Worm (Caenorhabditis elegans) whole organism, L4 larva: ENCODE measurements around the gene meg-1.

ENCODE experiments used
- ZK337.2 ChIP-seq: fragments of 200-800 bp; sonication (Bioruptor generic); IDR thresholded peaks from 2 replicates; pipeline ENCODE4 v1.3.6; 2022; ENCODE audit warnings: missing genetic modification reagents, missing genetic modification characterization, missing compliant biosample characterization
- duxl-1 ChIP-seq: sonication (generic microtip); optimal IDR thresholded peaks from 2 replicates; lab custom pipeline; 2016; ENCODE audit warnings: mild to moderate bottlenecking, missing genetic modification characterization, moderate library complexity, missing compliant biosample characterization; ENCODE audit not compliant: poor library complexity
- egl-27 ChIP-seq: sonication (generic microtip); optimal IDR thresholded peaks from 3 replicates; lab custom pipeline; 2017; ENCODE audit warnings: missing biosample characterization, missing genetic modification reagents, missing genetic modification characterization
- mdl-1 ChIP-seq, 2 experiments: fragments of 150-350 bp in 1 of 2; sonication (generic microtip) in 1 of 2; optimal IDR thresholded peaks; 2 replicates each; lab custom pipeline; 2014 to 2017; ENCODE audit warnings: missing biosample characterization in 2 of 2, missing genetic modification characterization in 2 of 2
- mep-1 ChIP-seq: fragments of 150-350 bp; sonication (generic microtip); optimal IDR thresholded peaks from 3 replicates; lab custom pipeline; 2014; ENCODE audit warnings: missing biosample characterization, missing genetic modification characterization
- nhr-48 ChIP-seq: sonication (generic microtip); optimal IDR thresholded peaks from 2 replicates; lab custom pipeline; 2016; ENCODE audit warnings: mild to moderate bottlenecking, missing genetic modification characterization, missing compliant biosample characterization
- nhr-6 ChIP-seq: fragments of 150-350 bp; optimal IDR thresholded peaks from 2 replicates; lab custom pipeline; 2014; ENCODE audit warnings: missing biosample characterization, missing genetic modification characterization
- rbr-2 ChIP-seq: sonication (generic microtip); optimal IDR thresholded peaks from 2 replicates; lab custom pipeline; 2016; ENCODE audit warnings: missing genotype, missing genetic modification characterization, missing compliant biosample characterization
- skn-1 ChIP-seq: fragments of 150-350 bp; optimal IDR thresholded peaks from 2 replicates; lab custom pipeline; 2014; ENCODE audit warnings: missing biosample characterization, missing genetic modification characterization
- spr-3 ChIP-seq: fragments of 200-800 bp; sonication (Bioruptor generic); optimal IDR thresholded peaks from 2 replicates; lab custom pipeline; 2018; ENCODE audit warnings: mild to moderate bottlenecking, missing genetic modification characterization, missing compliant biosample characterization

DNA sequence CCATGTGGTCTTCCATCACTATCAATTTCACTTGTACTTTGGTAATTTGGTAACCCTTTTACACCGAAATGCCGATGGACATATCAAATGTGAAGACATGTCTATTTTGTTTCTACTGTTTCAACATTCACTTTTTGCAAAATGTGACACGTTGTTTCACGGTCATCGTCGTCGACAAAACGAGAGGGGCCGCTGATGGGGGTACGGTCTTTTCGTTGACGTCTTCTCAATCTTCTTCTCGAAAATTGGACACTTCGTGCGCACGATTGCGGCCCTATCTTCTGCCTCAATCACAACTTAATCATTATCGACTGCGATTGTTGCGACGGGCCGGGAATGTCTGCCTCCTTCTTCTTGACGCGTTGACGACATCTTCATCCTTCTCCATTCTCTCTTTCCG lies 7.3 kb upstream of the meg-1 start:
- TF ChIP-seq rbr-2 (tag; lab: Kevin White, UChicago): no peak
- TF ChIP-seq nhr-6 (tag; lab: Kevin White, UChicago): no peak
- no peak for TF ChIP-seq mdl-1 (tag; optimal IDR thresholded peaks at IDR 0.05; lab: Kevin White, UChicago)
- no peak for TF ChIP-seq mep-1 (tag; lab: Kevin White, UChicago)
- TF ChIP-seq duxl-1 (tag; lab: Kevin White, UChicago): no peak
- TF ChIP-seq egl-27 (tag; lab: Kevin White, UChicago): no peak
- no peak for TF ChIP-seq nhr-48 (tag; lab: Kevin White, UChicago)
- TF ChIP-seq spr-3 (GFP tag; lab: Kevin White, UChicago): no peak
- TF ChIP-seq ZK337.2: no peak
- no peak for TF ChIP-seq skn-1
